Worm (Caenorhabditis elegans): Measurements from ENCODE around the gene irld-67.

The irld-67 gene

ce11 chrII:2973940-2974402 lies 39.7 kb upstream of the irld-67 start (continued):
- TF ChIP-seq nhr-28 (tag; optimal IDR thresholded peaks at IDR 0.05) (no peak), daf-12 (tag; optimal IDR thresholded peaks at IDR 0.05) (peak; percentile 60), hmg-11 (tag; optimal IDR thresholded peaks at IDR 0.05) (peak; percentile 81), nhr-25 (tag; optimal IDR thresholded peaks at IDR 0.05) (peak; percentile 97), nhr-43 (tag; optimal IDR thresholded peaks at IDR 0.05; ENCODE audit: poor library complexity, severe bottlenecking) (peak; percentile 93), unc-39 (tag; optimal IDR thresholded peaks at IDR 0.05) (no peak), sea-2 (GFP tag; optimal IDR thresholded peaks at IDR 0.05) (peak; percentile 7), unc-62 (GFP tag; optimal IDR thresholded peaks at IDR 0.05) (peak; percentile 78), ceh-9 (tag; optimal IDR thresholded peaks at IDR 0.05) (no peak), lin-39 (tag; optimal IDR thresholded peaks at IDR 0.05) (peak; percentile 99), nhr-23 (tag; optimal IDR thresholded peaks at IDR 0.05) (peak; percentile 97), nhr-237 (tag; optimal IDR thresholded peaks at IDR 0.05) (no peak), elt-2 (tag; optimal IDR thresholded peaks at IDR 0.05) (peak; percentile 87)

- TF ChIP-seq ceh-16 (tag; optimal IDR thresholded peaks at IDR 0.05) (no peak), ceh-9 (tag; optimal IDR thresholded peaks at IDR 0.05) (no peak), hmg-11 (tag; optimal IDR thresholded peaks at IDR 0.05) (no peak), ama-1 (optimal IDR thresholded peaks at IDR 0.05) (no peak), skn-1 (tag; optimal IDR thresholded peaks at IDR 0.05) (no peak), pha-4 (tag; optimal IDR thresholded peaks at IDR 0.05) (peak; percentile 95), nfya-1 (tag; optimal IDR thresholded peaks at IDR 0.05; ENCODE audit: insufficient read depth) (peak; percentile 10)
Measured at ce11 chrII:2967064-2967463, 32.8 kb upstream of the irld-67 start.

- no peak for TF ChIP-seq daf-12 (tag; optimal IDR thresholded peaks at IDR 0.05)
- TF ChIP-seq snpc-4 (tag; optimal IDR thresholded peaks at IDR 0.05): no peak
- TF ChIP-seq nhr-43 (tag; optimal IDR thresholded peaks at IDR 0.05; ENCODE audit: poor library complexity, severe bottlenecking): no peak
- TF ChIP-seq ceh-82 (tag; optimal IDR thresholded peaks at IDR 0.05): no peak
- TF ChIP-seq unc-39 (tag; optimal IDR thresholded peaks at IDR 0.05): no peak
- TF ChIP-seq jun-1 (tag; optimal IDR thresholded peaks at IDR 0.05): no peak
- TF ChIP-seq ztf-11 (tag; optimal IDR thresholded peaks at IDR 0.05): no peak
- TF ChIP-seq fos-1 (tag; optimal IDR thresholded peaks at IDR 0.05): no peak
Measured at ce11 chrII:2966350-2966749, 32.1 kb upstream of the irld-67 start.

ce11 chrII:2965215-2965998 lies 31.2 kb upstream of the irld-67 start:
- no peak for TF ChIP-seq nhr-11 (tag; optimal IDR thresholded peaks at IDR 0.05)
- no peak for TF ChIP-seq nfya-1 (tag; optimal IDR thresholded peaks at IDR 0.05; ENCODE audit: insufficient read depth)
- TF ChIP-seq nhr-43 (tag; optimal IDR thresholded peaks at IDR 0.05; ENCODE audit: poor library complexity, severe bottlenecking): no peak
- no peak for TF ChIP-seq sea-2 (GFP tag; optimal IDR thresholded peaks at IDR 0.05)
- TF ChIP-seq egl-27 (tag; optimal IDR thresholded peaks at IDR 0.05): no peak
- TF ChIP-seq eor-1 (tag; optimal IDR thresholded peaks at IDR 0.05): no peak

ce11 chrII:2963619-2964018 lies 29.4 kb upstream of the irld-67 start:
- TF ChIP-seq aly-2 (tag; optimal IDR thresholded peaks at IDR 0.05) (no peak), nhr-12 (tag; optimal IDR thresholded peaks at IDR 0.05) (no peak), ceh-28 (tag; optimal IDR thresholded peaks at IDR 0.05) (no peak), pha-4 (tag; optimal IDR thresholded peaks at IDR 0.05) (no peak), jun-1 (tag; optimal IDR thresholded peaks at IDR 0.05) (no peak), ceh-9 (tag; optimal IDR thresholded peaks at IDR 0.05) (no peak), nhr-43 (tag; optimal IDR thresholded peaks at IDR 0.05; ENCODE audit: poor library complexity, severe bottlenecking) (no peak)

ce11 chrII:2962531-2963164 lies 28.4 kb upstream of the irld-67 start:
- TF ChIP-seq elt-3 (tag; optimal IDR thresholded peaks at IDR 0.05): no peak
- TF ChIP-seq elt-2 (tag; optimal IDR thresholded peaks at IDR 0.05): no peak
- no peak for TF ChIP-seq nhr-67 (tag; optimal IDR thresholded peaks at IDR 0.05)
- TF ChIP-seq sea-2 (GFP tag; optimal IDR thresholded peaks at IDR 0.05): no peak
- no peak for TF ChIP-seq egl-27 (tag; optimal IDR thresholded peaks at IDR 0.05)
- TF ChIP-seq nhr-23 (tag; optimal IDR thresholded peaks at IDR 0.05): no peak
- TF ChIP-seq hmg-11 (tag; optimal IDR thresholded peaks at IDR 0.05): peak; percentile 66
- TF ChIP-seq ztf-11 (tag; optimal IDR thresholded peaks at IDR 0.05): no peak
- TF ChIP-seq fkh-10 (GFP tag; optimal IDR thresholded peaks at IDR 0.05): peak; percentile 77
- no peak for TF ChIP-seq fkh-2 (tag; optimal IDR thresholded peaks at IDR 0.05)
- TF ChIP-seq skn-1 (tag; optimal IDR thresholded peaks at IDR 0.05): peak; percentile 47
- no peak for TF ChIP-seq nhr-12 (tag; optimal IDR thresholded peaks at IDR 0.05)
- peak; percentile 62 for TF ChIP-seq lin-39 (tag; optimal IDR thresholded peaks at IDR 0.05)
- peak; percentile 91 for TF ChIP-seq mdl-1 (tag; optimal IDR thresholded peaks at IDR 0.05)
- TF ChIP-seq tbx-2 (tag; optimal IDR thresholded peaks at IDR 0.05): no peak
- no peak for TF ChIP-seq nhr-237 (tag; optimal IDR thresholded peaks at IDR 0.05)
- TF ChIP-seq aly-2 (tag; optimal IDR thresholded peaks at IDR 0.05): no peak
- peak; percentile 21 for TF ChIP-seq lin-15B (tag; optimal IDR thresholded peaks at IDR 0.05)
- no peak for TF ChIP-seq unc-39 (tag; optimal IDR thresholded peaks at IDR 0.05)
- no peak for TF ChIP-seq nhr-76 (tag; optimal IDR thresholded peaks at IDR 0.05)
- TF ChIP-seq unc-62 (GFP tag; optimal IDR thresholded peaks at IDR 0.05): no peak
- TF ChIP-seq daf-12 (tag; optimal IDR thresholded peaks at IDR 0.05): no peak
- TF ChIP-seq nhr-11 (tag; optimal IDR thresholded peaks at IDR 0.05): no peak
